Worm (Caenorhabditis elegans): ENCODE data around the gene otpl-1.

DNA sequence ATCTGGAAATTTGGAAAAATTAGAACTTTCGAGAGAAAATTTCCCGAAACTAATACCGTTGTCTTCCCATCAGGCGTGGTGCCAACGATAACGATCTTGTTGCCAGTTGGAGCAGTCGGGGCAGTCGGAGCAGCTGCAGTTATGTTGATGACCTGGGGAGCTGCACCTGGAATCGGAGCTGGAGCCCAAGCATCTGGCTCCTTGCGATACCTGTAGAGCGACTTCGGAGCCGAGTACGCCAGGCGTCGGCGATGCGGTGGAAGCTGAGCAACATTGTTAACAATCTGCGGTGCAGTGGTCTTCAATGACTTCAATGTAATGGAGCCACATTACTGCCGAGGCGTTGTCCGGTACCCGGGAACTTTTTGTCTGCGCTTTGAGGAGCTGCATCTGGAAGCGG lies 33.1 kb downstream of the otpl-1 start:
- TF ChIP-seq ama-1 (optimal IDR thresholded peaks at IDR 0.05) (no peak), F13C5.2 (tag; optimal IDR thresholded peaks at IDR 0.05) (no peak), tbx-37 (GFP tag; conservative IDR thresholded peaks at IDR 0.05) (no peak), ets-7 (tag; optimal IDR thresholded peaks at IDR 0.05) (no peak), flt-1 (GFP tag; IDR thresholded peaks at IDR 0.05) (no peak), tbx-11 (GFP tag; IDR thresholded peaks at IDR 0.05) (no peak), aly-1 (tag; optimal IDR thresholded peaks at IDR 0.05) (no peak), hnd-1 (tag; optimal IDR thresholded peaks at IDR 0.05) (no peak), hmbx-1 (tag; optimal IDR thresholded peaks at IDR 0.05) (no peak), hmg-4 (GFP tag; optimal IDR thresholded peaks at IDR 0.05) (no peak), scrt-1 (GFP tag; IDR thresholded peaks at IDR 0.05) (no peak), B0310.2 (tag; optimal IDR thresholded peaks at IDR 0.05) (no peak), sea-1 (GFP tag; conservative IDR thresholded peaks at IDR 0.05) (no peak), ceh-13 (GFP tag; optimal IDR thresholded peaks at IDR 0.05) (no peak)
